Fruit fly (Drosophila melanogaster) whole organism, prepupa: Measurements from ENCODE around the gene Grip.

Experiments
- Blimp-1 ChIP-seq: fragments of 200-800 bp; sonication (Bioruptor generic); optimal IDR thresholded peaks from 3 replicates; lab custom pipeline; 2017; ENCODE audit warnings: missing biosample characterization, missing genetic modification characterization, mild to moderate bottlenecking, moderate library complexity, missing genetic modification reagents
- CG10631 ChIP-seq: fragments of 200-800 bp; sonication (Bioruptor generic); optimal IDR thresholded peaks from 2 replicates; lab custom pipeline; 2016; ENCODE audit warnings: missing biosample characterization, missing genetic modification characterization
- CG10669 ChIP-seq: fragments of 200-800 bp; sonication (Bioruptor generic); optimal IDR thresholded peaks from 3 replicates; lab custom pipeline; 2018; ENCODE audit warnings: missing biosample characterization, mild to moderate bottlenecking, missing genetic modification characterization, moderate library complexity
- CG11762 ChIP-seq: fragments of 200-800 bp; sonication (Bioruptor generic); optimal IDR thresholded peaks from 3 replicates; lab custom pipeline; 2016; ENCODE audit warnings: missing biosample characterization, missing genetic modification characterization; ENCODE audit not compliant: insufficient read depth
- CG11902 ChIP-seq: fragments of 200-800 bp; sonication (Bioruptor generic); optimal IDR thresholded peaks from 3 replicates; lab custom pipeline; 2016; ENCODE audit warnings: missing biosample characterization, missing genetic modification characterization
- CG15336 ChIP-seq: fragments of 200-800 bp; sonication (Bioruptor generic); IDR thresholded peaks from 2 replicates; pipeline ENCODE4 v1.3.6; 2022; ENCODE audit warnings: missing biosample characterization, missing genetic modification characterization
- CG1621 ChIP-seq: fragments of 200-800 bp; sonication (Bioruptor generic); optimal IDR thresholded peaks from 3 replicates; lab custom pipeline; 2018; ENCODE audit warnings: missing biosample characterization, mild to moderate bottlenecking, missing genetic modification characterization
- CG16779 ChIP-seq: fragments of 200-800 bp; sonication (Bioruptor generic); optimal IDR thresholded peaks from 3 replicates; lab custom pipeline; 2017; ENCODE audit warnings: missing biosample characterization, mild to moderate bottlenecking, missing genetic modification characterization
- CG3032 ChIP-seq: fragments of 200-800 bp; optimal IDR thresholded peaks from 2 replicates; lab custom pipeline; 2019; ENCODE audit warnings: missing biosample characterization, mild to moderate bottlenecking, missing genetic modification characterization, moderate library complexity
- CG32006 ChIP-seq: fragments of 200-800 bp; sonication (Bioruptor generic); optimal IDR thresholded peaks from 3 replicates; lab custom pipeline; 2017; ENCODE audit warnings: missing biosample characterization, mild to moderate bottlenecking, missing genetic modification characterization
- CG34406 ChIP-seq: fragments of 200-800 bp; sonication (Bioruptor generic); optimal IDR thresholded peaks from 3 replicates; lab custom pipeline; 2016; ENCODE audit warnings: missing biosample characterization, missing genetic modification characterization
- CG3919 ChIP-seq: fragments of 200-800 bp; sonication (Bioruptor generic); optimal IDR thresholded peaks from 3 replicates; lab custom pipeline; 2016; ENCODE audit warnings: missing biosample characterization, missing genetic modification characterization
- CG4318 ChIP-seq: fragments of 200-800 bp; sonication (Bioruptor generic); optimal IDR thresholded peaks from 3 replicates; lab custom pipeline; 2017; ENCODE audit warnings: missing biosample characterization, mild to moderate bottlenecking, missing genetic modification characterization
- CG6163 ChIP-seq: fragments of 200-800 bp; sonication (Bioruptor generic); IDR thresholded peaks from 3 replicates; pipeline ENCODE4 v1.3.6; 2022; ENCODE audit warnings: missing biosample characterization, missing genetic modification characterization
- CG6854 ChIP-seq: fragments of 200-800 bp; sonication (Bioruptor generic); optimal IDR thresholded peaks from 2 replicates; lab custom pipeline; 2017; ENCODE audit warnings: missing biosample characterization, mild to moderate bottlenecking, missing genetic modification characterization
- CG7368 ChIP-seq: fragments of 200-800 bp; sonication (Bioruptor generic); optimal IDR thresholded peaks from 3 replicates; lab custom pipeline; 2016; ENCODE audit warnings: missing biosample characterization, missing genetic modification characterization
- CG8119 ChIP-seq: fragments of 200-800 bp; sonication (Bioruptor generic); IDR thresholded peaks from 3 replicates; pipeline ENCODE4 v1.3.6; 2022; ENCODE audit warnings: missing biosample characterization, missing genetic modification characterization
- CG8319 ChIP-seq: fragments of 200-800 bp; sonication (Bioruptor generic); optimal IDR thresholded peaks from 3 replicates; lab custom pipeline; 2016; ENCODE audit warnings: missing biosample characterization, missing genetic modification characterization
- CG8632 ChIP-seq: fragments of 200-800 bp; sonication (Bioruptor generic); optimal IDR thresholded peaks from 3 replicates; lab custom pipeline; 2016; ENCODE audit warnings: missing biosample characterization, missing genetic modification characterization
- CG9139 ChIP-seq: fragments of 200-800 bp; sonication (Bioruptor generic); optimal IDR thresholded peaks from 3 replicates; lab custom pipeline; 2017; ENCODE audit warnings: missing biosample characterization, mild to moderate bottlenecking, missing genetic modification characterization
- Eip75B ChIP-seq: fragments of 200-800 bp; sonication (Bioruptor generic); optimal IDR thresholded peaks from 3 replicates; lab custom pipeline; 2016; ENCODE audit warnings: missing biosample characterization, missing genetic modification characterization
- Eip78C ChIP-seq: fragments of 200-800 bp; sonication (Bioruptor generic); peaks from one replicate; lab custom pipeline; 2016; ENCODE audit warnings: missing biosample characterization, missing genetic modification characterization
- Eip93F ChIP-seq: fragments of 200-800 bp; sonication (Bioruptor generic); optimal IDR thresholded peaks from 2 replicates; lab custom pipeline; 2016; ENCODE audit warnings: missing biosample characterization, mild to moderate bottlenecking, missing genetic modification characterization
- Ets21C ChIP-seq: fragments of 200-800 bp; sonication (Bioruptor generic); optimal IDR thresholded peaks from 3 replicates; lab custom pipeline; 2016; ENCODE audit warnings: missing biosample characterization, missing genetic modification characterization
- Gug ChIP-seq: fragments of 200-800 bp; sonication (Bioruptor generic); IDR thresholded peaks from 2 replicates; pipeline ENCODE4 v1.3.6; 2022; ENCODE audit warnings: missing biosample characterization, missing genetic modification characterization
- Lpt ChIP-seq: fragments of 200-800 bp; sonication (Bioruptor generic); optimal IDR thresholded peaks from 3 replicates; lab custom pipeline; 2016; ENCODE audit warnings: missing biosample characterization, missing genetic modification characterization
- Met ChIP-seq: fragments of 200-800 bp; sonication (Bioruptor generic); optimal IDR thresholded peaks from 3 replicates; lab custom pipeline; 2016; ENCODE audit warnings: missing biosample characterization, missing genetic modification characterization
- OdsH ChIP-seq: fragments of 200-800 bp; sonication (Bioruptor generic); optimal IDR thresholded peaks from 3 replicates; lab custom pipeline; 2016; ENCODE audit warnings: missing biosample characterization, missing genetic modification characterization
- achi ChIP-seq: fragments of 200-800 bp; sonication (Bioruptor generic); optimal IDR thresholded peaks from 3 replicates; lab custom pipeline; 2016; ENCODE audit warnings: missing biosample characterization, missing genetic modification characterization
- acj6 ChIP-seq: fragments of 200-800 bp; sonication (Bioruptor generic); optimal IDR thresholded peaks from 3 replicates; lab custom pipeline; 2016; ENCODE audit warnings: missing biosample characterization, missing genetic modification characterization
- eg ChIP-seq: fragments of 200-800 bp; sonication (Bioruptor generic); IDR thresholded peaks from 3 replicates; pipeline ENCODE4 v1.3.6; 2022; ENCODE audit warnings: missing biosample characterization, missing genetic modification characterization
- fd59A ChIP-seq: fragments of 200-800 bp; sonication (Bioruptor generic); optimal IDR thresholded peaks from 2 replicates; lab custom pipeline; 2017; ENCODE audit warnings: missing biosample characterization, mild to moderate bottlenecking, missing genetic modification characterization, missing genetic modification reagents
- fkh ChIP-seq: fragments of 200-800 bp; sonication (Bioruptor generic); optimal IDR thresholded peaks from 3 replicates; lab custom pipeline; 2017; ENCODE audit warnings: missing biosample characterization, mild to moderate bottlenecking, missing genetic modification characterization, moderate library complexity
- lz ChIP-seq: fragments of 200-800 bp; sonication (Bioruptor generic); optimal IDR thresholded peaks from 3 replicates; lab custom pipeline; 2016; ENCODE audit warnings: missing biosample characterization, missing genetic modification characterization
- net ChIP-seq: fragments of 200-800 bp; sonication (Bioruptor generic); optimal IDR thresholded peaks from 3 replicates; lab custom pipeline; 2016; ENCODE audit warnings: missing biosample characterization, missing genetic modification characterization
- salr ChIP-seq, 2 experiments: fragments of 200-800 bp; sonication (Bioruptor generic); optimal IDR thresholded peaks; 3 replicates each; lab custom pipeline; 2016 to 2018; ENCODE audit warnings: missing biosample characterization in 2 of 2, missing genetic modification characterization in 2 of 2, mild to moderate bottlenecking in 1 of 2
- spab ChIP-seq: fragments of 200-800 bp; sonication (Bioruptor generic); optimal IDR thresholded peaks from 2 replicates; lab custom pipeline; 2017; ENCODE audit warnings: missing biosample characterization, mild to moderate bottlenecking, missing genetic modification characterization, missing genetic modification reagents
- ss ChIP-seq, 2 experiments: fragments of 200-800 bp; sonication (Bioruptor generic); optimal IDR thresholded peaks; 2 replicates in 1 of 2; 3 replicates in 1 of 2; lab custom pipeline; 2017 to 2018; ENCODE audit warnings: mild to moderate bottlenecking in 2 of 2, missing biosample characterization in 2 of 2, missing genetic modification characterization in 2 of 2, moderate library complexity in 1 of 2
- svp ChIP-seq: fragments of 200-800 bp; sonication (Bioruptor generic); peaks from one replicate; lab custom pipeline; 2016; ENCODE audit warnings: missing biosample characterization, missing genetic modification characterization

The Grip gene

dm6 chrX:6003830-6004229, 37.8 kb downstream of the Grip start (continued):
- TF ChIP-seq CG7368 (GFP tag; lab: Kevin White, UChicago) (no peak), Eip93F (no peak), CG8119 (GFP tag; lab: Robert Waterston, UW) (no peak), fd59A (GFP tag; lab: Kevin White, UChicago) (peak; percentile 4), CG16779 (tag; lab: Kevin White, UChicago) (no peak), fkh (GFP tag; lab: Kevin White, UChicago) (no peak), CG34406 (GFP tag; lab: Kevin White, UChicago) (peak; percentile 37), Lpt (GFP tag; lab: Kevin White, UChicago) (no peak), CG6854 (no peak), achi (peak; percentile 35), OdsH (peak; percentile 39), eg (GFP tag; lab: Robert Waterston, UW) (no peak), spab (GFP tag; lab: Kevin White, UChicago) (peak; percentile 44), CG10669 (GFP tag; lab: Kevin White, UChicago) (peak; percentile 61), Ets21C (no peak), CG3032 (peak; percentile 65), CG15336 (GFP tag; lab: Robert Waterston, UW) (peak; percentile 41; the same call in 1 of the 2 replicates), CG11762 (no peak), Met (GFP tag; lab: Kevin White, UChicago) (no peak)

- TF ChIP-seq acj6 (GFP tag; lab: Kevin White, UChicago), result no peak
- TF ChIP-seq CG1621, result no peak
- no peak for TF ChIP-seq svp (GFP tag; lab: Kevin White, UChicago)
- TF ChIP-seq spab (GFP tag; lab: Kevin White, UChicago), result no peak
- no peak for TF ChIP-seq CG9139 (GFP tag; lab: Kevin White, UChicago)
- no peak for TF ChIP-seq CG32006 (GFP tag; lab: Kevin White, UChicago)
- TF ChIP-seq eg (GFP tag; lab: Robert Waterston, UW), result no peak
- TF ChIP-seq CG7368 (GFP tag; lab: Kevin White, UChicago), result no peak
- TF ChIP-seq achi, result no peak
- no peak for TF ChIP-seq Lpt (GFP tag; lab: Kevin White, UChicago)
- no peak for TF ChIP-seq CG10669 (GFP tag; lab: Kevin White, UChicago)
- TF ChIP-seq, all 60 proteins: peak for 0
These were observed 41.4 kb downstream of the Grip start for dm6 chrX:6007502-6007901.

- TF ChIP-seq CG11902 (no peak), CG4318 (GFP tag; lab: Kevin White, UChicago) (no peak), eg (GFP tag; lab: Robert Waterston, UW) (no peak), CG8119 (GFP tag; lab: Robert Waterston, UW) (no peak)
- TF ChIP-seq, all 60 proteins: peak for 0
These were observed 44.6 kb downstream of the Grip start for dm6 chrX:6010539-6011268.

dm6 chrX:6012976-6013684, 47.1 kb downstream of the Grip start, which contains the start of gene mab-21:
Gene mab-21, minus strand, starts transcription at chrX:6013181.
- peak; percentile 46 for TF ChIP-seq Eip78C (GFP tag; lab: Kevin White, UChicago)
- TF ChIP-seq fkh (GFP tag; lab: Kevin White, UChicago), result peak; percentile 76
- TF ChIP-seq CG6163 (GFP tag; lab: Robert Waterston, UW), result peak; percentile 55; the same call in 2 of the 3 replicates
- no peak for TF ChIP-seq CG6854
- no peak for TF ChIP-seq CG3032
- peak; percentile 18 to 40 for TF ChIP-seq ss (GFP tag; optimal IDR thresholded peaks at IDR 0.05; lab: Kevin White, UChicago)
- TF ChIP-seq CG32006 (GFP tag; lab: Kevin White, UChicago), result no peak
- TF ChIP-seq Gug, result no peak

- TF ChIP-seq net (peak; percentile 71), Eip75B (peak; percentile 83), CG10631 (GFP tag; lab: Kevin White, UChicago) (peak; percentile 76), CG3032 (peak; percentile 80), eg (GFP tag; lab: Robert Waterston, UW) (peak; percentile 39; the same call in 1 of the 3 replicates), Met (GFP tag; lab: Kevin White, UChicago) (peak; percentile 89), CG11762 (peak; percentile 23), CG8319 (GFP tag; lab: Kevin White, UChicago) (peak; percentile 46), Blimp-1 (peak; percentile 61), salr (GFP tag; optimal IDR thresholded peaks at IDR 0.05; lab: Kevin White, UChicago) (peak; percentile 45 to 51), CG8632 (GFP tag; lab: Kevin White, UChicago) (peak; percentile 78), CG3919 (GFP tag; lab: Kevin White, UChicago) (peak; percentile 85), CG16779 (tag; lab: Kevin White, UChicago) (peak; percentile 53), lz (GFP tag; lab: Kevin White, UChicago) (peak; percentile 84), CG9139 (GFP tag; lab: Kevin White, UChicago) (peak; percentile 59), Ets21C (peak; percentile 68), svp (GFP tag; lab: Kevin White, UChicago) (peak; percentile 94), CG4318 (GFP tag; lab: Kevin White, UChicago) (peak; percentile 3), CG10669 (GFP tag; lab: Kevin White, UChicago) (peak; percentile 75)
These were observed 54.2 kb downstream of the Grip start for dm6 chrX:6020254-6020653.
